Fruit fly (Drosophila melanogaster) whole organism, embryonic: Measurements from ENCODE around the gene CG17778.

ENCODE experiments used
- D ChIP-seq, 2 experiments: fragments of 200-800 bp in 1 of 2; fragments of >200 bp in 1 of 2; sonication (Bioruptor generic) in 1 of 2; optimal IDR thresholded peaks; 2 replicates in 1 of 2; 3 replicates in 1 of 2; lab custom pipeline; 2017; ENCODE audit warnings: mild to moderate bottlenecking in 1 of 2, missing biosample characterization in 1 of 2, missing genetic modification characterization in 1 of 2, missing genetic modification reagents in 1 of 2
- H2.0 ChIP-seq: fragments of 200-800 bp; sonication (Bioruptor generic); IDR thresholded peaks from 2 replicates; pipeline ENCODE4 v1.3.6; 2022; ENCODE audit warnings: missing biosample characterization, missing genetic modification characterization
- HLH3B ChIP-seq: fragments of 200-800 bp; sonication (Bioruptor generic); IDR thresholded peaks from 2 replicates; pipeline ENCODE4 v1.3.6; 2022; ENCODE audit warnings: missing biosample characterization, missing genetic modification characterization
- MESR4 ChIP-seq: fragments of 200-800 bp; sonication (Bioruptor generic); optimal IDR thresholded peaks from 2 replicates; lab custom pipeline; 2018; ENCODE audit warnings: missing biosample characterization, mild to moderate bottlenecking, missing genetic modification characterization, moderate library complexity
- br ChIP-seq: fragments of >200 bp; optimal IDR thresholded peaks from 2 replicates; lab custom pipeline; 2017
- cato ChIP-seq: fragments of 200-800 bp; sonication (Bioruptor generic); optimal IDR thresholded peaks from 2 replicates; lab custom pipeline; 2016; ENCODE audit warnings: missing biosample characterization, missing genetic modification characterization, borderline replicate concordance
- dmrt99B ChIP-seq: fragments of 200-800 bp; sonication (Bioruptor generic); optimal IDR thresholded peaks from 2 replicates; lab custom pipeline; 2018; ENCODE audit warnings: missing biosample characterization, mild to moderate bottlenecking, missing genetic modification characterization, moderate library complexity
- slbo ChIP-seq: fragments of 200-800 bp; sonication (Bioruptor generic); IDR thresholded peaks from 2 replicates; pipeline ENCODE4 v1.3.6; 2022; ENCODE audit warnings: missing biosample characterization, missing genetic modification characterization

- TF ChIP-seq H2.0 (GFP tag; lab: Robert Waterston, UW), result peak; percentile 86
- no peak for TF ChIP-seq br (lab: Kevin White, UChicago)
- peak; percentile 81 for TF ChIP-seq HLH3B
- TF ChIP-seq dmrt99B (tag; lab: Kevin White, UChicago), result peak; percentile 66
- peak; percentile 48 for TF ChIP-seq cato
- no peak for TF ChIP-seq D (optimal IDR thresholded peaks at IDR 0.05; lab: Kevin White, UChicago)
- peak; percentile 17 for TF ChIP-seq D (GFP tag; optimal IDR thresholded peaks at IDR 0.05; lab: Kevin White, UChicago)
- TF ChIP-seq MESR4 (GFP tag; lab: Kevin White, UChicago), result peak; percentile 27
- TF ChIP-seq slbo (GFP tag; lab: Robert Waterston, UW), result peak; percentile 96
These were observed 28.1 kb downstream of the CG17778 start for dm6 chrX:522357-523043.
